Worm (Caenorhabditis elegans) whole organism, late embryonic: ENCODE results near the gene H21P03.10.

Experiments used
- C38D4.7 ChIP-seq: fragments of 200-800 bp; sonication (Bioruptor generic); optimal IDR thresholded peaks from 2 replicates; lab custom pipeline; 2018; ENCODE audit warnings: mild to moderate bottlenecking, missing genetic modification characterization, moderate library complexity, missing compliant biosample characterization
- F13H6.1 ChIP-seq: sonication (generic microtip); optimal IDR thresholded peaks from 2 replicates; lab custom pipeline; 2016; ENCODE audit warnings: missing genetic modification characterization, missing compliant biosample characterization
- K09A11.1 ChIP-seq: sonication (generic microtip); optimal IDR thresholded peaks from 2 replicates; lab custom pipeline; 2017; ENCODE audit warnings: antibody characterized with exemption, mild to moderate bottlenecking, missing genetic modification characterization, missing compliant biosample characterization; ENCODE audit not compliant: insufficient read depth
- Y22D7AL.16 ChIP-seq: sonication (generic microtip); optimal IDR thresholded peaks from 2 replicates; lab custom pipeline; 2016; ENCODE audit warnings: missing genetic modification characterization, missing compliant biosample characterization
- ama-1 ChIP-seq: fragments of 150-350 bp; optimal IDR thresholded peaks from 2 replicates; lab custom pipeline; 2014
- ceh-14 ChIP-seq: sonication (generic microtip); optimal IDR thresholded peaks from 2 replicates; lab custom pipeline; 2016; ENCODE audit warnings: missing genotype, missing genetic modification characterization, missing compliant biosample characterization
- ceh-18 ChIP-seq: sonication (generic microtip); optimal IDR thresholded peaks from 2 replicates; lab custom pipeline; 2016; ENCODE audit warnings: missing genetic modification characterization, missing compliant biosample characterization
- ceh-19 ChIP-seq: fragments of 200-800 bp; sonication (Bioruptor generic); optimal IDR thresholded peaks from 2 replicates; lab custom pipeline; 2018; ENCODE audit warnings: mild to moderate bottlenecking, missing genetic modification characterization, missing compliant biosample characterization
- ceh-2 ChIP-seq: sonication (generic microtip); optimal IDR thresholded peaks from 2 replicates; lab custom pipeline; 2016; ENCODE audit warnings: missing genotype, missing genetic modification characterization, missing compliant biosample characterization
- ceh-22 ChIP-seq: sonication (generic microtip); optimal IDR thresholded peaks from 2 replicates; lab custom pipeline; 2017; ENCODE audit warnings: missing biosample characterization, missing genetic modification characterization
- ceh-24 ChIP-seq: sonication (generic microtip); optimal IDR thresholded peaks from 2 replicates; lab custom pipeline; 2016; ENCODE audit warnings: mild to moderate bottlenecking, missing genetic modification characterization, missing compliant biosample characterization
- ceh-31 ChIP-seq: sonication (generic microtip); optimal IDR thresholded peaks from 2 replicates; lab custom pipeline; 2016; ENCODE audit warnings: missing genetic modification characterization, missing compliant biosample characterization
- ceh-45 ChIP-seq: fragments of 200-800 bp; sonication (Bioruptor generic); IDR thresholded peaks from 2 replicates; pipeline ENCODE4 v1.3.6; 2022; ENCODE audit warnings: missing genetic modification reagents, missing genetic modification characterization, missing compliant biosample characterization
- ceh-6 ChIP-seq: fragments of 200-800 bp; sonication (Bioruptor generic); optimal IDR thresholded peaks from 2 replicates; lab custom pipeline; 2018; ENCODE audit warnings: mild to moderate bottlenecking, missing genetic modification characterization, missing compliant biosample characterization
- ceh-9 ChIP-seq: sonication (generic microtip); optimal IDR thresholded peaks from 2 replicates; lab custom pipeline; 2016; ENCODE audit warnings: mild to moderate bottlenecking, missing genetic modification characterization, inconsistent platforms, missing compliant biosample characterization
- elt-2 ChIP-seq: sonication (generic microtip); optimal IDR thresholded peaks from 2 replicates; lab custom pipeline; 2016; ENCODE audit warnings: missing genetic modification reagents, missing genetic modification characterization, missing compliant biosample characterization
- elt-4 ChIP-seq: sonication (generic microtip); optimal IDR thresholded peaks from 2 replicates; lab custom pipeline; 2016; ENCODE audit warnings: missing genetic modification characterization, missing compliant biosample characterization
- ets-4 ChIP-seq: sonication (generic microtip); optimal IDR thresholded peaks from 2 replicates; lab custom pipeline; 2016; ENCODE audit warnings: missing genetic modification characterization, missing compliant biosample characterization
- eyg-1 ChIP-seq: sonication (generic microtip); optimal IDR thresholded peaks from 2 replicates; lab custom pipeline; 2016; ENCODE audit warnings: missing genotype, missing genetic modification characterization, missing compliant biosample characterization
- fax-1 ChIP-seq: sonication (generic microtip); optimal IDR thresholded peaks from 2 replicates; lab custom pipeline; 2016; ENCODE audit warnings: missing genotype, missing genetic modification characterization, missing compliant biosample characterization
- fkh-10 ChIP-seq: fragments of 150-350 bp; optimal IDR thresholded peaks from 2 replicates; lab custom pipeline; 2014; ENCODE audit warnings: missing biosample characterization, missing genetic modification reagents, missing genetic modification characterization
- fkh-6 ChIP-seq: sonication (generic microtip); optimal IDR thresholded peaks from 2 replicates; lab custom pipeline; 2016; ENCODE audit warnings: missing genetic modification characterization, missing compliant biosample characterization
- gmeb-2 ChIP-seq: sonication (generic microtip); optimal IDR thresholded peaks from 2 replicates; lab custom pipeline; 2016; ENCODE audit warnings: missing genetic modification characterization, inconsistent platforms, missing compliant biosample characterization
- hlh-15 ChIP-seq: sonication (generic microtip); optimal IDR thresholded peaks from 2 replicates; lab custom pipeline; 2016; ENCODE audit warnings: missing genetic modification characterization, missing compliant biosample characterization
- hlh-30 ChIP-seq: sonication (generic microtip); optimal IDR thresholded peaks from 2 replicates; lab custom pipeline; 2017; ENCODE audit warnings: antibody characterized with exemption, missing genetic modification characterization, missing compliant biosample characterization; ENCODE audit not compliant: insufficient read depth
- hlh-6 ChIP-seq: sonication (generic microtip); optimal IDR thresholded peaks from 2 replicates; lab custom pipeline; 2016; ENCODE audit warnings: missing genotype, missing genetic modification characterization, missing compliant biosample characterization
- lim-6 ChIP-seq: sonication (generic microtip); optimal IDR thresholded peaks from 2 replicates; lab custom pipeline; 2016; ENCODE audit warnings: missing genetic modification characterization, missing compliant biosample characterization
- madf-2 ChIP-seq: sonication (generic microtip); optimal IDR thresholded peaks from 2 replicates; lab custom pipeline; 2017; ENCODE audit warnings: missing genetic modification characterization, missing compliant biosample characterization
- mec-3 ChIP-seq: sonication (generic microtip); optimal IDR thresholded peaks from 2 replicates; lab custom pipeline; 2016; ENCODE audit warnings: borderline replicate concordance, missing genetic modification characterization, missing compliant biosample characterization
- nhr-11 ChIP-seq: fragments of 150-350 bp; optimal IDR thresholded peaks from 2 replicates; lab custom pipeline; 2014; ENCODE audit warnings: missing biosample characterization, missing genetic modification characterization
- nhr-232 ChIP-seq: sonication (generic microtip); optimal IDR thresholded peaks from 2 replicates; lab custom pipeline; 2016; ENCODE audit warnings: missing genetic modification characterization, missing compliant biosample characterization
- npax-4 ChIP-seq: sonication (generic microtip); optimal IDR thresholded peaks from 2 replicates; lab custom pipeline; 2016; ENCODE audit warnings: missing genetic modification characterization, missing compliant biosample characterization
- pha-2 ChIP-seq: sonication (generic microtip); optimal IDR thresholded peaks from 2 replicates; lab custom pipeline; 2017; ENCODE audit warnings: mild to moderate bottlenecking, missing genetic modification characterization, missing compliant biosample characterization
- pha-4 ChIP-seq: fragments of 150-350 bp; optimal IDR thresholded peaks from 2 replicates; lab custom pipeline; 2018; ENCODE audit warnings: missing biosample characterization, missing genetic modification reagents, missing genetic modification characterization
- ref-2 ChIP-seq: sonication (generic microtip); optimal IDR thresholded peaks from 2 replicates; lab custom pipeline; 2016; ENCODE audit warnings: missing genetic modification characterization, missing compliant biosample characterization
- rnt-1 ChIP-seq: sonication (generic microtip); optimal IDR thresholded peaks from 2 replicates; lab custom pipeline; 2016; ENCODE audit warnings: missing genetic modification characterization, missing compliant biosample characterization
- sdc-2 ChIP-seq: sonication (generic microtip); optimal IDR thresholded peaks from 2 replicates; lab custom pipeline; 2016; ENCODE audit warnings: missing genotype, missing genetic modification characterization, missing compliant biosample characterization
- sox-2 ChIP-seq: fragments of 200-800 bp; sonication (Bioruptor generic); IDR thresholded peaks from 2 replicates; pipeline ENCODE4 v1.3.6; 2022; ENCODE audit warnings: missing genetic modification reagents, missing genetic modification characterization, missing compliant biosample characterization
- syd-9 ChIP-seq: sonication (generic microtip); optimal IDR thresholded peaks from 2 replicates; lab custom pipeline; 2016; ENCODE audit warnings: mild to moderate bottlenecking, missing genetic modification characterization, moderate library complexity, missing compliant biosample characterization
- ttx-3 ChIP-seq: sonication (generic microtip); optimal IDR thresholded peaks from 2 replicates; lab custom pipeline; 2016; ENCODE audit warnings: missing genetic modification reagents, missing genetic modification characterization, missing compliant biosample characterization
- unc-42 ChIP-seq: sonication (generic microtip); optimal IDR thresholded peaks from 2 replicates; lab custom pipeline; 2016; ENCODE audit warnings: missing genotype, missing genetic modification characterization, missing compliant biosample characterization
- unc-86 ChIP-seq: sonication (generic microtip); optimal IDR thresholded peaks from 2 replicates; lab custom pipeline; 2016; ENCODE audit warnings: missing genetic modification characterization, missing compliant biosample characterization
- zip-5 ChIP-seq: sonication (generic microtip); optimal IDR thresholded peaks from 2 replicates; lab custom pipeline; 2016; ENCODE audit warnings: missing genetic modification characterization, missing compliant biosample characterization
- ztf-16 ChIP-seq: sonication (generic microtip); optimal IDR thresholded peaks from 2 replicates; lab custom pipeline; 2017; ENCODE audit warnings: missing genetic modification characterization, missing compliant biosample characterization

H21P03.10 gene

DNA sequence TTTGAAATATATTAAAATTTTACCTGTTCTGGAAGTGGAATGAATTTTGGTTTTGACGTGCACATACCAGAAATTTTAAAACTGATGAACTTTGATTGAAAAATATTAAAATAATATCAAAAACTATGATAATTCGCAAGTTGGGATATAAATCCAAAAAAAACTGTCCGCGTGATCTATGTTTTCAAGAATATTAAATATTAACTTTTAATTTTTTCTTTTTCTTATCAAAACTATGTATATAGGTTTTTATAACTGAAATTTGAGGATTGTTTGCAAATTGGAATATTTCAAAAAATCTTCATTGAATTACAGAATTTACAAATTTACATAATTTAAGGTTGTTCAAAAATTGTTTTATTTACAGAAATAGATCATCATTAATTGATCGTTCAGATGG, 35.4 kb upstream of the H21P03.10 start, which contains the start of gene C10C6.3:
C10C6.3 (minus strand) TSS at position 101 of the 400 bp plus-strand sequence.
- TF ChIP-seq gmeb-2 (tag; lab: Kevin White, UChicago) (no peak), ceh-45 (GFP tag; lab: Robert Waterston, UW) (no peak), ceh-2 (tag; lab: Kevin White, UChicago) (no peak), mec-3 (tag; lab: Kevin White, UChicago) (no peak), ceh-14 (no peak), zip-5 (tag; lab: Kevin White, UChicago) (no peak), pha-2 (no peak), nhr-11 (tag; lab: Kevin White, UChicago) (no peak), madf-2 (tag; lab: Kevin White, UChicago) (no peak), ets-4 (no peak), hlh-30 (no peak), ceh-22 (tag; lab: Kevin White, UChicago) (no peak), unc-42 (no peak), ref-2 (tag; lab: Kevin White, UChicago) (no peak), hlh-6 (tag; lab: Kevin White, UChicago) (no peak), ceh-24 (no peak), F13H6.1 (no peak), C38D4.7 (GFP tag; lab: Kevin White, UChicago) (no peak)

DNA sequence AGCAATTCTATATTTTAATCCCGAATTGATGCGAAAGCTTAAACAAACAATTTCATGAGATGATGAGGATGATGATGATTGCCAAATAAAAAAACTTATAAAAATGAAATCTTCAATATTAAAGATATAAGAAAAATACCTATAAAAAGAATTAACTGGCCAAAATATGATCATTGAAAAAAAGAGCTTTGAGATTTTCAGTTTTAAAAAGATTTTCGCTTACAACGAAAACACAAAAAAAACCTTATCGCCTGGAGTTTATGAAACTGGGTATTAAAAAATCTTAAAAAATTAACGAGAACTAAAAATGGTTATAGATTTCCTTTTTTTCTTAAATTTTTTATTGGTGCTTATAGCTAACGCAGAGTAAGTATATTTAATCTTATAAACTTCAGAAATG, 33.1 kb upstream of the H21P03.10 start, which contains the start of gene C10C6.7:
C10C6.7 (minus strand) TSS at position 101 of the 400 bp plus-strand sequence.
- TF ChIP-seq eyg-1 (tag; lab: Kevin White, UChicago) (no peak), sdc-2 (tag; lab: Kevin White, UChicago) (no peak), ttx-3 (tag; lab: Kevin White, UChicago) (no peak), ama-1 (lab: Kevin White, UChicago) (no peak), ceh-6 (GFP tag; lab: Kevin White, UChicago) (no peak), unc-86 (tag; lab: Kevin White, UChicago) (no peak), ceh-45 (GFP tag; lab: Robert Waterston, UW) (no peak), F13H6.1 (no peak), fkh-10 (GFP tag; lab: Kevin White, UChicago) (no peak), ets-4 (no peak), ceh-2 (tag; lab: Kevin White, UChicago) (no peak), fax-1 (no peak), unc-42 (no peak), mec-3 (tag; lab: Kevin White, UChicago) (no peak), ztf-16 (tag; lab: Kevin White, UChicago) (no peak), ceh-9 (no peak), syd-9 (tag; lab: Kevin White, UChicago) (no peak), hlh-15 (no peak), rnt-1 (tag; lab: Kevin White, UChicago) (no peak), Y22D7AL.16 (tag; lab: Kevin White, UChicago) (no peak)
- TF ChIP-seq, all 69 proteins: peak for 0

DNA sequence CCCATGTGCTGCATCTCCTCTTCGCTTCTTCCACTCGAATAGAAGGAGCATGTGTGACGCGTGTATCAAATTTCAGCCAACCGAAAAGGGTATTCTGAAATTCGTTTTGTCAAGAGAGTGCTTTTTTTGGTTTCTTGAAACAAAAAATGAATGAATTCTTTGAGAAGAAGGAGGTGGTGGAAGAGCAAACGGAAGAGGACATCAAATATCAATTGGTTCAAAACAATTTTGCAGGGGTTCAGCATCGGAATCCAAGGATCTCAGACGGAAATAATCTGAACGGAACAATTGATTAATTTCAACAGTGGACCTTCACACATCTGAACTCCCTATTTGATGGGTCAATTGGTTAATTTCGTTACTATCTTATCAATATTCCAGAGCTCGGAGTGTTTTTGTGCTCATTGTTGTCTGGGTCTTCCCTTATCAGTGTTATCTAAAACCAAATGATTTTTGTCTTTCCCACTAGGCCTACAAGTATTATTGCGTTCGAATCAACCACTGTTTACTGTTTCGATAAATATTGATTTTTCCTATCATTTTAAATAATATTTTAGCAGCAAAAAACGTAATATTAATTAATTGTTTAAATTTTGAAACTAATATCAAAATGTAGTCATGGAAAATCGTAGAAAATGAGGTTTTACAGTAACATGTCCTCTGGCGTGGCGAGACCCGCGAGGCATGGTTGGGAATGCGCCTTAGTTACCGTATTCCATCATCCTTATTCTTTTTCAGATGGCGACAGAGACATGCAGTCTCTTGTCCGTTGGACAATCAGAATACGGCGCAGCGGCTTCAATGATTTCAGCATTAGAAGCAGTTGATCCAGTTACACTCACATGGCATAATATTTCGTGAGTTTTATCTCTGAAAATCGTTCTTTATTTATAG, 30.6 kb upstream of the H21P03.10 start, which contains the start of the genes C10C6.13 and wht-2:
C10C6.13 (minus strand) TSS at position 51 of the 894 bp plus-strand sequence.
wht-2 (plus strand) TSS at position 739 of the 894 bp plus-strand sequence.
- no peak for TF ChIP-seq ceh-2 (tag; lab: Kevin White, UChicago)
- TF ChIP-seq elt-2 = peak; percentile 85
- TF ChIP-seq ama-1 (lab: Kevin White, UChicago) = no peak
- TF ChIP-seq elt-4 (tag; lab: Kevin White, UChicago) = no peak

- TF ChIP-seq npax-4 (tag; lab: Kevin White, UChicago) (no peak), mec-3 (tag; lab: Kevin White, UChicago) (no peak), lim-6 (tag; lab: Kevin White, UChicago) (no peak), nhr-232 (no peak), ref-2 (tag; lab: Kevin White, UChicago) (no peak), ceh-22 (tag; lab: Kevin White, UChicago) (no peak), ceh-31 (no peak), madf-2 (tag; lab: Kevin White, UChicago) (no peak), pha-4 (no peak), eyg-1 (tag; lab: Kevin White, UChicago) (no peak), K09A11.1 (no peak), ceh-2 (tag; lab: Kevin White, UChicago) (no peak), ceh-19 (GFP tag; lab: Kevin White, UChicago) (no peak), syd-9 (tag; lab: Kevin White, UChicago) (no peak), ceh-45 (GFP tag; lab: Robert Waterston, UW) (no peak), sox-2 (GFP tag; lab: Robert Waterston, UW) (no peak), ceh-18 (tag; lab: Kevin White, UChicago) (no peak), hlh-6 (tag; lab: Kevin White, UChicago) (no peak), fkh-6 (tag; lab: Kevin White, UChicago) (no peak)
These were observed 28.5 kb upstream of the H21P03.10 start for ce11 chrIV:11472023-11472422.
